Worm (Caenorhabditis elegans): ENCODE data around the gene ZK688.7.

- no peak for TF ChIP-seq ceh-82 (tag; optimal IDR thresholded peaks at IDR 0.05)
- TF ChIP-seq fkh-10 (GFP tag; optimal IDR thresholded peaks at IDR 0.05): no peak
- TF ChIP-seq unc-62 (GFP tag; optimal IDR thresholded peaks at IDR 0.05): no peak
- no peak for TF ChIP-seq zip-4 (GFP tag; optimal IDR thresholded peaks at IDR 0.05)
- no peak for TF ChIP-seq sup-37 (GFP tag; optimal IDR thresholded peaks at IDR 0.05)
- TF ChIP-seq isw-1 (GFP tag; IDR thresholded peaks at IDR 0.05): no peak
- TF ChIP-seq lin-35 (GFP tag; optimal IDR thresholded peaks at IDR 0.05): no peak
These were observed 14.5 kb downstream of the ZK688.7 start, which contains the start of gene ZK688.10 for ce11 chrIII:7896925-7897324.
